Fruit fly (Drosophila melanogaster): Measurements from ENCODE around the gene Past1.
A peak's percentile ranks its signal among the peaks of the same experiment; 100 is the strongest.

Past1 gene

dm6 chr3R:12720344-12721200, 23.4 kb downstream of the Past1 start:
- TF ChIP-seq Hnf4 (GFP tag; optimal IDR thresholded peaks at IDR 0.05) (peak; percentile 14), CrebA (GFP tag; optimal IDR thresholded peaks at IDR 0.05; ENCODE audit: borderline replicate concordance) (peak; percentile 41), HLH106 (tag; optimal IDR thresholded peaks at IDR 0.05) (no peak), woc (GFP tag; optimal IDR thresholded peaks at IDR 0.05) (peak; percentile 15), Sp1 (GFP tag; optimal IDR thresholded peaks at IDR 0.05) (no peak)

- TF ChIP-seq Abd-B (GFP tag; optimal IDR thresholded peaks at IDR 0.05): no peak
- TF ChIP-seq dl (GFP tag; optimal IDR thresholded peaks at IDR 0.05; ENCODE audit: insufficient read depth in 1 of 2, partially characterized antibody in 2 of 2): no peak
- TF ChIP-seq Rel (GFP tag; optimal IDR thresholded peaks at IDR 0.05): no peak
- peak; percentile 32 for TF ChIP-seq Rel (tag; optimal IDR thresholded peaks at IDR 0.05)
- TF ChIP-seq fru (GFP tag; optimal IDR thresholded peaks at IDR 0.05): peak; percentile 52
- peak; percentile 17 for TF ChIP-seq br (GFP tag; optimal IDR thresholded peaks at IDR 0.05)
- TF ChIP-seq Mio (GFP tag; optimal IDR thresholded peaks at IDR 0.05): no peak
- TF ChIP-seq dmrt93B (GFP tag; optimal IDR thresholded peaks at IDR 0.05): peak; percentile 29
- peak; percentile 17 for TF ChIP-seq CG9705 (GFP tag; optimal IDR thresholded peaks at IDR 0.05)
- TF ChIP-seq Hr83 (GFP tag; optimal IDR thresholded peaks at IDR 0.05; ENCODE audit: poor library complexity, severe bottlenecking): no peak
- TF ChIP-seq jim (GFP tag; optimal IDR thresholded peaks at IDR 0.05): no peak
- no peak for TF ChIP-seq sv (GFP tag; optimal IDR thresholded peaks at IDR 0.05)
- TF ChIP-seq pan (optimal IDR thresholded peaks at IDR 0.05): no peak
- peak; percentile 76 for TF ChIP-seq Sp1 (GFP tag; optimal IDR thresholded peaks at IDR 0.05)
- TF ChIP-seq tai (GFP tag; optimal IDR thresholded peaks at IDR 0.05): no peak
- no peak for TF ChIP-seq GATAd (GFP tag; optimal IDR thresholded peaks at IDR 0.05)
- peak; percentile 51 for TF ChIP-seq rgr (GFP tag; optimal IDR thresholded peaks at IDR 0.05)
- peak; percentile 50 for TF ChIP-seq psq (GFP tag; optimal IDR thresholded peaks at IDR 0.05)
- peak in 1 of 2 experiments; percentile 69 for TF ChIP-seq foxo (GFP tag; optimal IDR thresholded peaks at IDR 0.05)
- TF ChIP-seq Hr78 (GFP tag; optimal IDR thresholded peaks at IDR 0.05): no peak
- no peak for TF ChIP-seq dsf (GFP tag; optimal IDR thresholded peaks at IDR 0.05; ENCODE audit: borderline replicate concordance)
- peak; percentile 30 for TF ChIP-seq Hnf4 (GFP tag; optimal IDR thresholded peaks at IDR 0.05)
- no peak for TF ChIP-seq Dfd (GFP tag; optimal IDR thresholded peaks at IDR 0.05)
- peak; percentile 69 for TF ChIP-seq h (GFP tag; optimal IDR thresholded peaks at IDR 0.05)
- peak; percentile 38 for TF ChIP-seq Jra (GFP tag; optimal IDR thresholded peaks at IDR 0.05)
- no peak for TF ChIP-seq lola (GFP tag; optimal IDR thresholded peaks at IDR 0.05)
- TF ChIP-seq CrebA (GFP tag; optimal IDR thresholded peaks at IDR 0.05; ENCODE audit: borderline replicate concordance): no peak
- TF ChIP-seq brk (GFP tag; optimal IDR thresholded peaks at IDR 0.05): peak; percentile 18
- peak; percentile 58 for TF ChIP-seq OdsH (GFP tag; optimal IDR thresholded peaks at IDR 0.05)
- TF ChIP-seq ey (GFP tag; optimal IDR thresholded peaks at IDR 0.05): peak; percentile 23
- TF ChIP-seq Dif (GFP tag; optimal IDR thresholded peaks at IDR 0.05; ENCODE audit: partially characterized antibody): no peak
- TF ChIP-seq Myc (optimal IDR thresholded peaks at IDR 0.05): no peak
- TF ChIP-seq N (GFP tag; optimal IDR thresholded peaks at IDR 0.05): no peak
- no peak for TF ChIP-seq sage (GFP tag; optimal IDR thresholded peaks at IDR 0.05)
- TF ChIP-seq usp (GFP tag; optimal IDR thresholded peaks at IDR 0.05): no peak
- TF ChIP-seq CG32264 (GFP tag; optimal IDR thresholded peaks at IDR 0.05): no peak
- peak; percentile 80 for TF ChIP-seq HLH106 (tag; optimal IDR thresholded peaks at IDR 0.05)
- no peak for TF ChIP-seq Vsx2 (GFP tag; optimal IDR thresholded peaks at IDR 0.05; ENCODE audit: partially characterized antibody)
- peak; percentile 32 for TF ChIP-seq woc (GFP tag; optimal IDR thresholded peaks at IDR 0.05)
Observed at dm6 chr3R:12722392-12722914, 25.3 kb downstream of the Past1 start, which contains the start of gene Men. Men (minus strand) TSS chr3R:12722442.
